Worm (Caenorhabditis elegans): Measurements from ENCODE around the gene catp-5.

DNA sequence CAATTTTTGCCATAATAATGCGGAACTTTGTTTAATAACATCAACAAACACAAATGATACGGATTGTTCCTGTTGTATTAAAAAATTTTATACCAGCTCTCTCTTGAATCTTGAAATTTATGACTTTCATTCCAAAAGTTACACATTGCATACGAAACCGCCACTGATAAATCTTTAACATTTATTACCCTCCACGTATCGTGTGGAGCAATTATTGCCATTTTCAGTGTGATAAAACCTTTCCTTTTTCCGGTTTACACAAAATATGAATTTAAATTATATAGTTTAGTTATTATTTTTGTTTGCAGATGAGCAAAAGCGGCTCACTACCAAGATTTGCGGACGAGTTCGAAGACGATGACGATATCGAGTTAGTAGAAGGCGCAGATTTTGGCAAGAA, 37.8 kb downstream of the catp-5 start, which contains the start of gene C18A11.3:
- no peak for TF ChIP-seq nhr-12 (tag; optimal IDR thresholded peaks at IDR 0.05)
- TF ChIP-seq ztf-11 (tag; optimal IDR thresholded peaks at IDR 0.05) = no peak
- no peak for TF ChIP-seq ces-1 (GFP tag; optimal IDR thresholded peaks at IDR 0.05)
- TF ChIP-seq flh-1 (GFP tag; optimal IDR thresholded peaks at IDR 0.05) = no peak
- no peak for TF ChIP-seq pha-4 (tag; optimal IDR thresholded peaks at IDR 0.05)
- no peak for TF ChIP-seq snpc-4 (tag; optimal IDR thresholded peaks at IDR 0.05)
- TF ChIP-seq unc-39 (tag; optimal IDR thresholded peaks at IDR 0.05) = no peak
- TF ChIP-seq mep-1 (tag; optimal IDR thresholded peaks at IDR 0.05) = no peak
- TF ChIP-seq unc-62 (GFP tag; optimal IDR thresholded peaks at IDR 0.05) = no peak
